Worm (Caenorhabditis elegans) whole organism, L4 larva: ENCODE data around the gene F40F8.12.
A peak's percentile ranks its signal among the peaks of the same experiment; 100 is the strongest.

Source experiments
- F26F4.8 ChIP-seq: fragments of 200-800 bp; sonication (Bioruptor generic); conservative IDR thresholded peaks from 2 replicates; pipeline ENCODE4 v1.3.6; 2022; ENCODE audit warnings: missing genetic modification characterization, missing compliant biosample characterization
- F37D6.2 ChIP-seq: sonication (generic microtip); optimal IDR thresholded peaks from 2 replicates; lab custom pipeline; 2016; ENCODE audit warnings: mild to moderate bottlenecking, missing genetic modification characterization, missing compliant biosample characterization
- F44E2.7 ChIP-seq: fragments of 200-800 bp; sonication (Bioruptor generic); IDR thresholded peaks from 2 replicates; pipeline ENCODE4 v2.1.2; 2022; ENCODE audit warnings: missing genetic modification characterization, missing compliant biosample characterization
- Y5F2A.4 ChIP-seq: fragments of 200-800 bp; sonication (Bioruptor generic); optimal IDR thresholded peaks from 2 replicates; lab custom pipeline; 2018; ENCODE audit warnings: mild to moderate bottlenecking, missing genetic modification characterization, missing compliant biosample characterization
- ZK546.5 ChIP-seq, 2 experiments: sonication (generic microtip); optimal IDR thresholded peaks; 2 replicates each; lab custom pipeline; 2017; ENCODE audit warnings: missing biosample characterization in 2 of 2, missing genetic modification characterization in 2 of 2
- aha-1 ChIP-seq: fragments of 150-350 bp; peaks from one replicate; lab custom pipeline; 2014; ENCODE audit warnings: missing biosample characterization, missing genetic modification characterization
- ama-1 ChIP-seq: fragments of 150-350 bp; optimal IDR thresholded peaks from 2 replicates; lab custom pipeline; 2014; ENCODE audit warnings: inconsistent platforms, mixed read lengths
- attf-4 ChIP-seq: sonication (generic microtip); optimal IDR thresholded peaks from 3 replicates; lab custom pipeline; 2017; ENCODE audit warnings: missing biosample characterization, missing genetic modification characterization
- ceh-62 ChIP-seq: sonication (generic microtip); optimal IDR thresholded peaks from 2 replicates; lab custom pipeline; 2017; ENCODE audit warnings: missing biosample characterization, missing genetic modification characterization
- cey-2 ChIP-seq: sonication (generic microtip); optimal IDR thresholded peaks from 3 replicates; lab custom pipeline; 2017; ENCODE audit warnings: missing genetic modification characterization, mild to moderate bottlenecking, missing compliant biosample characterization, antibody characterized with exemption, borderline replicate concordance; ENCODE audit not compliant: insufficient read depth
- ctbp-1 ChIP-seq: fragments of 200-800 bp; sonication (Bioruptor generic); IDR thresholded peaks from 2 replicates; pipeline ENCODE4 v1.3.6; 2022; ENCODE audit warnings: missing genetic modification reagents, missing genetic modification characterization, missing compliant biosample characterization
- daf-19 ChIP-seq: fragments of 200-800 bp; sonication (Bioruptor generic); conservative IDR thresholded peaks from 2 replicates; pipeline ENCODE4 v1.3.6; 2022; ENCODE audit warnings: missing genetic modification characterization, missing compliant biosample characterization
- dmd-9 ChIP-seq: fragments of 200-800 bp; sonication (Bioruptor generic); IDR thresholded peaks from 2 replicates; pipeline ENCODE4 v1.3.6; 2022; ENCODE audit warnings: missing genetic modification reagents, missing genetic modification characterization, missing compliant biosample characterization
- dpl-1 ChIP-seq: fragments of 150-350 bp; optimal IDR thresholded peaks from 2 replicates; lab custom pipeline; 2014; ENCODE audit warnings: missing biosample characterization, missing genetic modification reagents, missing genetic modification characterization
- dve-1 ChIP-seq: sonication (generic microtip); optimal IDR thresholded peaks from 2 replicates; lab custom pipeline; 2017; ENCODE audit warnings: antibody characterized with exemption, mild to moderate bottlenecking, missing genetic modification characterization, missing compliant biosample characterization; ENCODE audit not compliant: insufficient read depth
- fos-1 ChIP-seq: fragments of 150-350 bp; optimal IDR thresholded peaks from 2 replicates; lab custom pipeline; 2014; ENCODE audit warnings: missing biosample characterization, missing genetic modification characterization
- hif-1 ChIP-seq, 2 experiments: sonication (generic microtip); optimal IDR thresholded peaks; 2 replicates each; lab custom pipeline; 2016 to 2017; ENCODE audit warnings: missing compliant biosample characterization in 2 of 2, missing genetic modification characterization in 2 of 2, missing genetic modification reagents in 2 of 2, missing genotype in 2 of 2, mild to moderate bottlenecking in 1 of 2
- hlh-11 ChIP-seq: fragments of 200-800 bp; sonication (Bioruptor generic); optimal IDR thresholded peaks from 2 replicates; lab custom pipeline; 2018; ENCODE audit warnings: mild to moderate bottlenecking, missing genetic modification characterization, missing compliant biosample characterization
- jun-1 ChIP-seq: fragments of 150-350 bp; optimal IDR thresholded peaks from 2 replicates; lab custom pipeline; 2014; ENCODE audit warnings: missing biosample characterization, missing genetic modification reagents, missing genetic modification characterization
- lin-15B ChIP-seq: fragments of 150-350 bp; sonication (generic microtip); optimal IDR thresholded peaks from 3 replicates; lab custom pipeline; 2014; ENCODE audit warnings: missing biosample characterization, missing genetic modification characterization
- lin-29 ChIP-seq: fragments of 200-800 bp; sonication (Bioruptor generic); IDR thresholded peaks from 2 replicates; pipeline ENCODE4 v1.3.6; 2022; ENCODE audit warnings: missing genetic modification reagents, missing genetic modification characterization, missing compliant biosample characterization
- lir-3 ChIP-seq: sonication (generic microtip); optimal IDR thresholded peaks from 2 replicates; lab custom pipeline; 2016; ENCODE audit warnings: mild to moderate bottlenecking, missing genetic modification characterization, missing compliant biosample characterization
- mdt-29 ChIP-seq: fragments of 200-800 bp; sonication (Bioruptor generic); IDR thresholded peaks from 2 replicates; pipeline ENCODE4 v1.3.6; 2022; ENCODE audit warnings: missing genetic modification reagents, missing genetic modification characterization, missing compliant biosample characterization
- mxl-2 ChIP-seq: fragments of 200-800 bp; sonication (Bioruptor generic); conservative IDR thresholded peaks from 2 replicates; pipeline ENCODE4 v1.3.6; 2022; ENCODE audit warnings: missing genetic modification reagents, missing genetic modification characterization, missing compliant biosample characterization
- mxl-3 ChIP-seq: fragments of 200-800 bp; sonication (Bioruptor generic); optimal IDR thresholded peaks from 2 replicates; lab custom pipeline; 2018; ENCODE audit warnings: mild to moderate bottlenecking, missing genetic modification characterization, missing compliant biosample characterization
- nhr-10 ChIP-seq: fragments of 150-350 bp; optimal IDR thresholded peaks from 2 replicates; lab custom pipeline; 2014; ENCODE audit warnings: missing biosample characterization, missing genetic modification characterization
- nhr-111 ChIP-seq: fragments of 200-800 bp; sonication (Bioruptor generic); optimal IDR thresholded peaks from 2 replicates; lab custom pipeline; 2018; ENCODE audit warnings: mild to moderate bottlenecking, missing genetic modification characterization, missing compliant biosample characterization
- nhr-237 ChIP-seq: sonication (generic microtip); optimal IDR thresholded peaks from 2 replicates; lab custom pipeline; 2017; ENCODE audit warnings: missing biosample characterization, missing genetic modification characterization
- nhr-41 ChIP-seq: fragments of 200-800 bp; sonication (Bioruptor generic); IDR thresholded peaks from 2 replicates; pipeline ENCODE4 v1.3.6; 2022; ENCODE audit warnings: missing genetic modification reagents, missing genetic modification characterization, missing compliant biosample characterization
- nhr-77 ChIP-seq: fragments of 150-350 bp; optimal IDR thresholded peaks from 2 replicates; lab custom pipeline; 2014; ENCODE audit warnings: missing biosample characterization, missing genetic modification characterization
- pha-4 ChIP-seq, 2 experiments: fragments of 150-350 bp in 1 of 2; fragments of 200-800 bp in 1 of 2; sonication (Bioruptor generic) in 1 of 2; IDR thresholded peaks in 1 of 2; optimal IDR thresholded peaks in 1 of 2; 2 replicates each; pipeline versions ENCODE4 v1.3.6 to Lab custom; 2014 to 2022; ENCODE audit warnings: missing genetic modification characterization in 2 of 2, missing genetic modification reagents in 2 of 2, missing biosample characterization in 1 of 2, missing compliant biosample characterization in 1 of 2
- saeg-2 ChIP-seq: fragments of 200-800 bp; sonication (Bioruptor generic); IDR thresholded peaks from 2 replicates; pipeline ENCODE4 v1.3.6; 2022; ENCODE audit warnings: missing genetic modification reagents, missing genetic modification characterization, missing compliant biosample characterization
- snpc-4 ChIP-seq: fragments of 150-350 bp; optimal IDR thresholded peaks from 2 replicates; lab custom pipeline; 2014; ENCODE audit warnings: missing biosample characterization, missing genetic modification characterization
- spr-1 ChIP-seq: sonication (generic microtip); optimal IDR thresholded peaks from 2 replicates; lab custom pipeline; 2016; ENCODE audit warnings: mild to moderate bottlenecking, missing genetic modification characterization, missing compliant biosample characterization
- unc-130 ChIP-seq: sonication (generic microtip); optimal IDR thresholded peaks from 2 replicates; lab custom pipeline; 2016; ENCODE audit warnings: missing genetic modification reagents, missing genetic modification characterization, missing compliant biosample characterization
- unc-39 ChIP-seq: sonication (generic microtip); optimal IDR thresholded peaks from 2 replicates; lab custom pipeline; 2017; ENCODE audit warnings: missing biosample characterization, missing genetic modification characterization
- unc-62 ChIP-seq, 3 experiments: fragments of 150-350 bp in 1 of 3; sonication (generic microtip); optimal IDR thresholded peaks in 2 of 3; peaks in 1 of 3; 1 replicate in 1 of 3; 2 replicates in 2 of 3; lab custom pipeline; 2014 to 2017; ENCODE audit warnings: missing biosample characterization in 3 of 3, missing genetic modification characterization in 3 of 3, missing genetic modification reagents in 3 of 3, missing genotype in 1 of 3
- zag-1 ChIP-seq: fragments of 150-350 bp; optimal IDR thresholded peaks from 2 replicates; lab custom pipeline; 2014; ENCODE audit warnings: missing biosample characterization, missing genetic modification characterization
- zfp-2 ChIP-seq: sonication (generic microtip); optimal IDR thresholded peaks from 2 replicates; lab custom pipeline; 2016; ENCODE audit warnings: mild to moderate bottlenecking, missing genetic modification characterization, missing compliant biosample characterization
- zip-11 ChIP-seq: fragments of 200-800 bp; sonication (Bioruptor generic); IDR thresholded peaks from 2 replicates; pipeline ENCODE4 v1.3.6; 2022; ENCODE audit warnings: missing genetic modification characterization, missing compliant biosample characterization

F40F8.12 gene

ce11 chrII:11103052-11103451, 26.6 kb upstream of the F40F8.12 start (continued):
- TF ChIP-seq attf-4 (tag; lab: Kevin White, UChicago) (no peak), ama-1 (lab: Kevin White, UChicago) (no peak), lin-15B (no peak), pha-4 (GFP tag; IDR thresholded peaks at IDR 0.05; lab: Robert Waterston, UW) (no peak), pha-4 (tag; optimal IDR thresholded peaks at IDR 0.05; lab: Kevin White, UChicago) (peak; percentile 66), ceh-62 (no peak), mdt-29 (GFP tag; lab: Robert Waterston, UW) (no peak), fos-1 (tag; lab: Kevin White, UChicago) (no peak), snpc-4 (tag; lab: Kevin White, UChicago) (no peak), nhr-41 (GFP tag; lab: Robert Waterston, UW) (no peak), nhr-77 (peak; percentile 72), dmd-9 (GFP tag; lab: Robert Waterston, UW) (no peak), nhr-111 (GFP tag; lab: Kevin White, UChicago) (no peak), spr-1 (no peak), mxl-3 (GFP tag; lab: Kevin White, UChicago) (peak; percentile 52), ZK546.5 (tag; optimal IDR thresholded peaks at IDR 0.05; lab: Kevin White, UChicago) (no peak), ctbp-1 (GFP tag; lab: Robert Waterston, UW) (no peak), nhr-10 (tag; lab: Kevin White, UChicago) (no peak), aha-1 (tag; lab: Kevin White, UChicago) (peak; percentile 83), hif-1 (tag; optimal IDR thresholded peaks at IDR 0.05; lab: Kevin White, UChicago) (peak in 1 of 2 experiments; percentile 48), unc-39 (no peak), Y5F2A.4 (GFP tag; lab: Kevin White, UChicago) (no peak), nhr-237 (tag; lab: Kevin White, UChicago) (no peak), zfp-2 (no peak), lin-29 (GFP tag; lab: Robert Waterston, UW) (no peak), cey-2 (tag; lab: Kevin White, UChicago) (no peak), dpl-1 (GFP tag; lab: Kevin White, UChicago) (peak; percentile 73), daf-19 (GFP tag; lab: Robert Waterston, UW) (no peak), F44E2.7 (GFP tag; lab: Robert Waterston, UW) (no peak), F37D6.2 (tag; lab: Kevin White, UChicago) (no peak), lir-3 (no peak), dve-1 (tag; lab: Kevin White, UChicago) (peak; percentile 80), hlh-11 (tag; lab: Kevin White, UChicago) (peak; percentile 98), zag-1 (tag; lab: Kevin White, UChicago) (no peak), saeg-2 (GFP tag; lab: Robert Waterston, UW) (no peak), unc-130 (GFP tag; lab: Kevin White, UChicago) (no peak), mxl-2 (GFP tag; lab: Robert Waterston, UW) (no peak), jun-1 (tag; lab: Kevin White, UChicago) (no peak)

DNA sequence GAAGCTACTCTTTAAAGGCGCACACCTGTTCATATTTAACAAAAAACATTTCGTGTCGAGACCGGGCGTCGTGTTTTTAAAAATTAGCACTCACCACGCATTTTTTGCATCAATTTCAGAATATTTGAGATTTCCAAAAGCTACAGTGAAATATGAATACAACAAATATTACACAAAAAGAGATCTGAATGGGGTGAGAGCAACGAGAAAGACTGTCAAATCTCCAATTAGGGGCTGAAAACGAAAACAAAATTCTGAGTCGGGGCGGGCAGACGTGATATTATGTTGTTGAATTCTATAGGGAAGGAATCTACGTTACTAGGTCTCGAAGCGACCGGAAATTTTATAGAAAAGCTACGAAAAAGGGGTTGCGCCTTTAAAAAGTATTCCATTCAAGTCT, 26.0 kb upstream of the F40F8.12 start, which contains the start of gene C09H10.5:
Gene C09H10.5 (minus strand): TSS at position 101 of the 400 bp plus-strand sequence.
- TF ChIP-seq nhr-77 (no peak), unc-62 (GFP tag; optimal IDR thresholded peaks at IDR 0.05 in 1 of 2; lab: Kevin White, UChicago) (peak in 1 of 2 experiments; percentile 17), unc-62 (tag; optimal IDR thresholded peaks at IDR 0.05; lab: Kevin White, UChicago) (no peak)

DNA sequence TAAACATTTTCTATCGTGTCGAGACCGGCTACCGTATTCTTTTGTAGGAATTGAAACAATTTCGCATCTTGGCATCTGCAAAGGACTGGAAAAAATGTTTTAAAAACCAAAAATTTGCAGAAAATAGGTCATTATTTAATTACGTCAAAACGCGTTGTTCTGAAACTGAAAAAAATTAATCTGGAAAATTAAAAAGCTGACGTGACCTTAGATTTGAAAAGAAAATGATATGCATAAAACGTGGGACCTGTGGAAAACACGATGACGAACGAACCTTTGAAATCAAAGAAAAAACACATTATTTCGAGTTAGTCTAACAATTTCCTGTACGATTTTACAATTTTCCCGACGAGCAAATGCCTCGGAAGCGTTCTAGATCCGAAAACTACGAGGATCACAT, 25.5 kb upstream of the F40F8.12 start, which contains the start of gene C09H10.9:
Gene C09H10.9 (plus strand): TSS at position 301 of the 400 bp plus-strand sequence.
- TF ChIP-seq hlh-11 (tag; lab: Kevin White, UChicago) = no peak
- TF ChIP-seq F26F4.8 (GFP tag; lab: Robert Waterston, UW) = no peak
- no peak for TF ChIP-seq zip-11 (GFP tag; lab: Robert Waterston, UW)
- peak; percentile 89 for TF ChIP-seq aha-1 (tag; lab: Kevin White, UChicago)
